Worm (Caenorhabditis elegans): ENCODE results near the gene F35B3.3.

Gene F35B3.3

DNA sequence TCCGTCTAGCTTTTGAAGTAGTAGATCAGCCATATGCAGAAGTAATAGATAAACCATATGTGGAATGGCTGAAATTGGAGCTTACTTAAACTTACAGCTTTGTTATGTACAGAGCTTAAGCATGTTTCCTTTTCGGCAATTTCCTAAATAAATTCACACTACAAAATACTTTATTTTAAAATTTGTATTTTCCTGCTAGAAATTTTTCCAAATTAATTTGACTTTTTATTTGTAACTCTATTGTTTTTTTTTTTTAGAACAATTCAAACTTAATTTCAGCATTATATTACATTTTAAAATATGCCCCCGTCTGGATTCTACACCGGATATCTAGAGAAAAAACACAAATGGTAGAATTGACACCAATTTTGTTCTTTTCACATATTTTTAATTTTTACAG, at the start of gene F35B3.3:
Gene F35B3.3, plus strand, starts transcription at position 301 of the 400 bp plus-strand sequence.
- TF ChIP-seq nhr-2 (tag; optimal IDR thresholded peaks at IDR 0.05): no peak
- TF ChIP-seq hlh-1 (tag; optimal IDR thresholded peaks at IDR 0.05): no peak
- TF ChIP-seq mep-1 (tag; optimal IDR thresholded peaks at IDR 0.05): no peak
- TF ChIP-seq unc-39 (tag; optimal IDR thresholded peaks at IDR 0.05): no peak
- no peak for TF ChIP-seq mls-2 (tag; optimal IDR thresholded peaks at IDR 0.05)
- TF ChIP-seq snpc-4 (tag; optimal IDR thresholded peaks at IDR 0.05): no peak
- no peak for TF ChIP-seq pha-4 (tag; optimal IDR thresholded peaks at IDR 0.05)
- no peak for TF ChIP-seq ham-2 (GFP tag; optimal IDR thresholded peaks at IDR 0.05)
- TF ChIP-seq ceh-39 (tag; optimal IDR thresholded peaks at IDR 0.05): no peak
- no peak for TF ChIP-seq drap-1 (GFP tag; optimal IDR thresholded peaks at IDR 0.05)
- TF ChIP-seq blmp-1 (tag; optimal IDR thresholded peaks at IDR 0.05): no peak
- no peak for TF ChIP-seq lin-32 (GFP tag; optimal IDR thresholded peaks at IDR 0.05)
- TF ChIP-seq sptf-1 (tag; optimal IDR thresholded peaks at IDR 0.05): no peak
- TF ChIP-seq ceh-83 (GFP tag; optimal IDR thresholded peaks at IDR 0.05): no peak

DNA sequence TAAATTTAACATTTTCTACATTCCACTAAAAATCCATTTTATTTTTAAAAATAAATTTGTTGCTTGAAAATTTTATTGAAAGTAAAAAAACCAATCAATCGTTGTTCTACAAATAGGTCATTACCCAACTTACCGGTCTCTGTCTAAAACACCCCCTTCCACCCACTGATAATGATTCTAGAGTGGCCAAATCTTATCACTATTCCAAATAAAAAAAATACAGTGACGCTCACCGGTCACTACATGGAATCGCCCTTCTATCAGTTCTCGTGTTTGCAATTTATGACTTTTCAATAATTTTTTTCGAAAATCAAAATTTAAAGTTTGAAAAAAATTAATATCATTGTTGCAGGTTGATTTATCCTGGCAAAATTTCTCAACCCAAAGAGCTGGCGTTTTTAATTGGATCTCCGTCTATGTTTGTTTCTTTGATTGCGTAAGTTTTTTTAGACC, 49.7 kb upstream of the F35B3.3 start, which contains the start of the genes F52G3.1 and F52G3.7:
Gene F52G3.1, plus strand, starts transcription at position 353 of the 453 bp plus-strand sequence.
Gene F52G3.7, plus strand, starts transcription at position 403 of the 453 bp plus-strand sequence.
- TF ChIP-seq ztf-11 (tag; optimal IDR thresholded peaks at IDR 0.05): no peak
- no peak for TF ChIP-seq M03D4.4 (tag; optimal IDR thresholded peaks at IDR 0.05)
- no peak for TF ChIP-seq ceh-83 (GFP tag; optimal IDR thresholded peaks at IDR 0.05)
- TF ChIP-seq sem-2 (GFP tag; optimal IDR thresholded peaks at IDR 0.05): no peak
- no peak for TF ChIP-seq elt-1 (tag; optimal IDR thresholded peaks at IDR 0.05; ENCODE audit: borderline replicate concordance, insufficient read depth)
- no peak for TF ChIP-seq cnd-1 (tag; optimal IDR thresholded peaks at IDR 0.05)
- TF ChIP-seq hlh-1 (tag; optimal IDR thresholded peaks at IDR 0.05): no peak
- TF ChIP-seq elt-3 (tag; optimal IDR thresholded peaks at IDR 0.05): no peak
- no peak for TF ChIP-seq ceh-43 (GFP tag; optimal IDR thresholded peaks at IDR 0.05)
- no peak for TF ChIP-seq mls-2 (tag; optimal IDR thresholded peaks at IDR 0.05)
- no peak for TF ChIP-seq bed-3 (GFP tag; optimal IDR thresholded peaks at IDR 0.05)
- TF ChIP-seq snpc-4 (tag; optimal IDR thresholded peaks at IDR 0.05): no peak
- no peak for TF ChIP-seq flh-1 (GFP tag; optimal IDR thresholded peaks at IDR 0.05)
- TF ChIP-seq nhr-28 (tag; optimal IDR thresholded peaks at IDR 0.05): no peak

DNA sequence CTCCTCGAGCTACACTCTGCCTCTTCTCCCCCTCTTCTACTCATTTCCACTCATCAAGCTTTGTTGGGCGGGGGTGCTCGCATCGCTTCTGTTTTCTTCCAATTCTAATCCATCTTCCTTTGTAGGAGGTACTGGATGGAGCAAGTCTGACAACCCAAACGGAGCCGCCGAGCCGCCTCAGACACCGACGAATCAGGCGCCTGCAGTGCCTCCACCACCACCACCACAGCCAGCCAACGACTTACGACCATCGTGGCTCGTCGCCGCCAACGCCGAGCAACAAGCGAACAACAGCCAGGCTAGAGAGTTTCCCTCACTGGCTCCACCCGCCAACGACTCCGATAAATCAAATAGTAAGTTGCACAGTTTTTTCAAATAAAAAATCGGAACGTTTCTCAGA, 47.4 kb upstream of the F35B3.3 start:
- TF ChIP-seq ceh-83 (GFP tag; optimal IDR thresholded peaks at IDR 0.05): no peak
- no peak for TF ChIP-seq snpc-4 (tag; optimal IDR thresholded peaks at IDR 0.05)
- TF ChIP-seq mls-2 (tag; optimal IDR thresholded peaks at IDR 0.05): no peak
- no peak for TF ChIP-seq ceh-43 (GFP tag; optimal IDR thresholded peaks at IDR 0.05)
- no peak for TF ChIP-seq lin-32 (GFP tag; optimal IDR thresholded peaks at IDR 0.05)
- no peak for TF ChIP-seq nhr-12 (tag; optimal IDR thresholded peaks at IDR 0.05)
- TF ChIP-seq nhr-28 (tag; optimal IDR thresholded peaks at IDR 0.05): no peak
- TF ChIP-seq sem-2 (GFP tag; optimal IDR thresholded peaks at IDR 0.05): no peak
- TF ChIP-seq zip-8 (tag; optimal IDR thresholded peaks at IDR 0.05): no peak
- TF ChIP-seq pha-4 (tag; optimal IDR thresholded peaks at IDR 0.05): no peak
- no peak for TF ChIP-seq blmp-1 (tag; optimal IDR thresholded peaks at IDR 0.05)
- TF ChIP-seq drap-1 (GFP tag; optimal IDR thresholded peaks at IDR 0.05): no peak
- TF ChIP-seq lin-13 (tag; optimal IDR thresholded peaks at IDR 0.05): no peak
- TF ChIP-seq nhr-76 (tag; optimal IDR thresholded peaks at IDR 0.05): no peak
- no peak for TF ChIP-seq tbx-8 (GFP tag; optimal IDR thresholded peaks at IDR 0.05)
- no peak for TF ChIP-seq flh-1 (GFP tag; optimal IDR thresholded peaks at IDR 0.05)

- TF ChIP-seq elt-1 (tag; optimal IDR thresholded peaks at IDR 0.05; ENCODE audit: borderline replicate concordance, insufficient read depth) (no peak), mls-2 (tag; optimal IDR thresholded peaks at IDR 0.05) (no peak), ceh-83 (GFP tag; optimal IDR thresholded peaks at IDR 0.05) (peak; percentile 34)
These were observed 45.4 kb upstream of the F35B3.3 start for ce11 chrX:16967813-16968212.

DNA sequence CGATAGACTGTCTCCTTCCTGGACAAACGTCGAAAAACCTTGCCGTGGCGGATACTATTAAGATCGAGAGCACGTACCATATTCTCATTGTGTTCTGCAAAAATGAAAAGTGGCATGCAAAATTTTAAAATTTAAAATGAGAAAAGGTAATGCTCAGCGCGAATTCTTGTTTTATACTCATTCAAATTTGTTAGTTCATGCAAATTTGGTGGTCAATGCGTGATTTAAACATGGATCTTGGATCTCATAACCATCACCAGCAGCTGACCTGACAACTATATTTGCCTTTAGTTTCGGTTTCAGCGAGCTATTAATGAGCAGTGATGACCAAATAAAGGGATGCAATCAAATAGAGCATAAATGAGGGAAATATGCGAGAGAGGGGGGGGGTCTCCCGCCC, 37.2 kb upstream of the F35B3.3 start, which contains the start of gene F52G3.5:
Gene F52G3.5, minus strand, starts transcription at position 101 of the 400 bp plus-strand sequence.
- no peak for TF ChIP-seq nhr-76 (tag; optimal IDR thresholded peaks at IDR 0.05)
- no peak for TF ChIP-seq elt-3 (tag; optimal IDR thresholded peaks at IDR 0.05)
- TF ChIP-seq lsy-2 (tag; optimal IDR thresholded peaks at IDR 0.05): no peak
- TF ChIP-seq mep-1 (tag; optimal IDR thresholded peaks at IDR 0.05): no peak
- TF ChIP-seq ceh-83 (GFP tag; optimal IDR thresholded peaks at IDR 0.05): no peak
- TF ChIP-seq M03D4.4 (tag; optimal IDR thresholded peaks at IDR 0.05): no peak
- no peak for TF ChIP-seq drap-1 (GFP tag; optimal IDR thresholded peaks at IDR 0.05)
- no peak for TF ChIP-seq sptf-1 (tag; optimal IDR thresholded peaks at IDR 0.05)
- no peak for TF ChIP-seq nhr-237 (tag; optimal IDR thresholded peaks at IDR 0.05)
- no peak for TF ChIP-seq unc-120 (tag; optimal IDR thresholded peaks at IDR 0.05; ENCODE audit: poor library complexity, severe bottlenecking)
- TF ChIP-seq unc-39 (tag; optimal IDR thresholded peaks at IDR 0.05): no peak
